Fruit fly (Drosophila melanogaster): ENCODE data around the gene CG5937.

dm6 chrX:6037180-6037946 is 2.4 kb upstream of the CG5937 start, which contains the start of the genes rux and MCTS1:
- no peak for TF ChIP-seq Sp1 (GFP tag; optimal IDR thresholded peaks at IDR 0.05)
- peak; percentile 60 for TF ChIP-seq Hr83 (GFP tag; optimal IDR thresholded peaks at IDR 0.05; ENCODE audit: poor library complexity, severe bottlenecking)
- peak; percentile 26 for TF ChIP-seq rgr (GFP tag; optimal IDR thresholded peaks at IDR 0.05)
- TF ChIP-seq woc (GFP tag; optimal IDR thresholded peaks at IDR 0.05), result peak; percentile 72
- peak; percentile 17 for TF ChIP-seq psq (GFP tag; optimal IDR thresholded peaks at IDR 0.05)
- TF ChIP-seq usp (GFP tag; optimal IDR thresholded peaks at IDR 0.05), result no peak
